Worm (Caenorhabditis elegans) whole organism, young adult: ENCODE measurements around the gene pgm-1.

Source experiments
- F57A8.1 ChIP-seq: fragments of 200-800 bp; sonication (Bioruptor generic); optimal IDR thresholded peaks from 2 replicates; lab custom pipeline; 2018; ENCODE audit warnings: mild to moderate bottlenecking, missing genetic modification characterization, moderate library complexity, missing compliant biosample characterization
- Y53F4B.3 ChIP-seq: fragments of 200-800 bp; sonication (Bioruptor generic); IDR thresholded peaks from 2 replicates; pipeline ENCODE4 v1.3.6; 2022; ENCODE audit warnings: missing genetic modification reagents, missing genetic modification characterization, missing compliant biosample characterization
- ama-1 ChIP-seq, 3 experiments: fragments of 150-350 bp in 1 of 3; sonication (generic microtip) in 2 of 3; optimal IDR thresholded peaks; 2 replicates each; lab custom pipeline; 2014 to 2018; ENCODE audit warnings: missing biosample characterization in 2 of 3, missing genetic modification characterization in 2 of 3, missing genetic modification reagents in 2 of 3
- egrh-3 ChIP-seq: fragments of 200-800 bp; sonication (Bioruptor generic); IDR thresholded peaks from 2 replicates; pipeline ENCODE4 v1.3.6; 2022; ENCODE audit warnings: missing genetic modification reagents, missing genetic modification characterization, missing compliant biosample characterization
- lin-35 ChIP-seq, 3 experiments: fragments of 150-350 bp in 2 of 3; sonication (generic microtip) in 1 of 3; optimal IDR thresholded peaks; 2 replicates each; lab custom pipeline; 2014 to 2018; ENCODE audit warnings: missing biosample characterization in 3 of 3, missing genetic modification characterization in 3 of 3, missing genetic modification reagents in 3 of 3
- lin-54 ChIP-seq: fragments of 200-800 bp; sonication (Bioruptor generic); optimal IDR thresholded peaks from 2 replicates; lab custom pipeline; 2018; ENCODE audit warnings: mild to moderate bottlenecking, missing genetic modification characterization, missing compliant biosample characterization
- madf-8 ChIP-seq: fragments of 200-800 bp; sonication (Bioruptor generic); conservative IDR thresholded peaks from 2 replicates; pipeline ENCODE4 v1.3.6; 2022; ENCODE audit warnings: missing genetic modification reagents, missing genetic modification characterization, missing compliant biosample characterization
- nhr-80 ChIP-seq: sonication (generic microtip); optimal IDR thresholded peaks from 2 replicates; lab custom pipeline; 2016; ENCODE audit warnings: missing genetic modification characterization, missing compliant biosample characterization
- rcor-1 ChIP-seq: fragments of 200-800 bp; sonication (Bioruptor generic); IDR thresholded peaks from 2 replicates; pipeline ENCODE4 v1.3.6; 2022; ENCODE audit warnings: missing genetic modification reagents, missing genetic modification characterization, missing compliant biosample characterization
- snpc-4 ChIP-seq, 5 experiments: fragments of 150-350 bp in 1 of 5; sonication (generic microtip) in 4 of 5; optimal IDR thresholded peaks; 2 replicates each; lab custom pipeline; 2014 to 2018; ENCODE audit warnings: missing genetic modification characterization in 5 of 5, missing biosample characterization in 3 of 5, antibody characterized with exemption in 2 of 5, mild to moderate bottlenecking in 2 of 5, missing compliant biosample characterization in 2 of 5, missing genotype in 2 of 5, moderate library complexity in 2 of 5, missing genetic modification reagents in 1 of 5
- sptf-2 ChIP-seq: fragments of 200-800 bp; sonication (Bioruptor generic); optimal IDR thresholded peaks from 2 replicates; lab custom pipeline; 2018; ENCODE audit warnings: mild to moderate bottlenecking, missing genetic modification characterization, missing compliant biosample characterization
- tbp1 ChIP-seq: fragments of 200-800 bp; sonication (Bioruptor generic); optimal IDR thresholded peaks from 2 replicates; lab custom pipeline; 2018; ENCODE audit warnings: mild to moderate bottlenecking, missing genetic modification characterization, missing compliant biosample characterization
- unc-130 ChIP-seq: sonication (generic microtip); optimal IDR thresholded peaks from 2 replicates; lab custom pipeline; 2016; ENCODE audit warnings: missing genetic modification reagents, missing genetic modification characterization, missing compliant biosample characterization
- zfh-2 ChIP-seq: fragments of 200-800 bp; sonication (Bioruptor generic); conservative IDR thresholded peaks from 2 replicates; pipeline ENCODE4 v1.3.6; 2022; ENCODE audit warnings: missing genetic modification reagents, missing genetic modification characterization, missing compliant biosample characterization

- TF ChIP-seq zfh-2 (GFP tag; lab: Robert Waterston, UW) (no peak), egrh-3 (GFP tag; lab: Robert Waterston, UW) (no peak), sptf-2 (GFP tag; lab: Kevin White, UChicago) (no peak), rcor-1 (GFP tag; lab: Robert Waterston, UW) (no peak), nhr-80 (tag; lab: Kevin White, UChicago) (no peak), F57A8.1 (GFP tag; lab: Kevin White, UChicago) (no peak), snpc-4 (GFP tag; optimal IDR thresholded peaks at IDR 0.05; lab: Kevin White, UChicago) (no peak), snpc-4 (tag; optimal IDR thresholded peaks at IDR 0.05; lab: Kevin White, UChicago) (no peak), madf-8 (GFP tag; lab: Robert Waterston, UW) (no peak), tbp1 (no peak), lin-54 (GFP tag; lab: Kevin White, UChicago) (no peak), unc-130 (no peak), ama-1 (optimal IDR thresholded peaks at IDR 0.05; lab: Kevin White, UChicago) (no peak), ama-1 (GFP tag; optimal IDR thresholded peaks at IDR 0.05; lab: Kevin White, UChicago) (no peak), lin-35 (GFP tag; optimal IDR thresholded peaks at IDR 0.05; lab: Kevin White, UChicago) (no peak), Y53F4B.3 (GFP tag; lab: Robert Waterston, UW) (no peak)
These were observed 33.7 kb upstream of the pgm-1 start for ce11 chrII:4855489-4855888.
